Fruit fly (Drosophila melanogaster) whole organism: ENCODE measurements around the gene sev.
"Not testable (repeated sequence)": the region's sequence is repeated elsewhere in the genome, so short reads cannot be mapped to it uniquely, and the experiment has no call there.

Experiments used
- CG8478 ChIP-seq: fragments of >200 bp; optimal IDR thresholded peaks from 2 replicates; lab custom pipeline; 2018; ENCODE audit warnings: inconsistent platforms
- Dll ChIP-seq: fragments of >200 bp; optimal IDR thresholded peaks from 2 replicates; lab custom pipeline; 2017
- EcR ChIP-seq, 2 experiments: fragments of >200 bp; optimal IDR thresholded peaks; 2 replicates each; lab custom pipeline; 2017; ENCODE audit warnings: missing biosample characterization in 2 of 2, missing genetic modification characterization in 2 of 2, missing genetic modification reagents in 2 of 2
- pan ChIP-seq: fragments of >200 bp; optimal IDR thresholded peaks from 2 replicates; lab custom pipeline; 2017
- psq ChIP-seq: fragments of >200 bp; optimal IDR thresholded peaks from 2 replicates; lab custom pipeline; 2017
- usp ChIP-seq: fragments of >200 bp; optimal IDR thresholded peaks from 2 replicates; lab custom pipeline; 2017; ENCODE audit warnings: missing biosample characterization, missing genetic modification characterization, mixed read lengths

sev gene

dm6 chrX:11086250-11086649, at the start of gene sev:
sev (minus strand) TSS chrX:11086299.
- TF ChIP-seq usp (GFP tag; lab: Kevin White, UChicago) = no peak
- TF ChIP-seq psq (lab: Kevin White, UChicago) = no peak
- no peak for TF ChIP-seq CG8478
- no peak for TF ChIP-seq pan (lab: Kevin White, UChicago)
- TF ChIP-seq Dll (lab: Kevin White, UChicago) = no peak
- TF ChIP-seq EcR (GFP tag; optimal IDR thresholded peaks at IDR 0.05; lab: Kevin White, UChicago) = no peak

dm6 chrX:11132312-11132711, 46.2 kb upstream of the sev start, which contains the start of gene CG44385:
CG44385 (minus strand) TSS chrX:11132412.
- TF ChIP-seq psq (lab: Kevin White, UChicago) (no peak), EcR (GFP tag; optimal IDR thresholded peaks at IDR 0.05; lab: Kevin White, UChicago) (no peak), CG8478 (no peak), usp (GFP tag; lab: Kevin White, UChicago) (no peak), pan (lab: Kevin White, UChicago) (no peak), Dll (lab: Kevin White, UChicago) (no peak)

- no peak for TF ChIP-seq Dll (lab: Kevin White, UChicago)
- no peak for TF ChIP-seq CG8478
- TF ChIP-seq EcR (GFP tag; optimal IDR thresholded peaks at IDR 0.05; lab: Kevin White, UChicago) = no peak
- TF ChIP-seq psq (lab: Kevin White, UChicago) = no peak
- no peak for TF ChIP-seq usp (GFP tag; lab: Kevin White, UChicago)
Observed at dm6 chrX:11128828-11129227, 42.7 kb upstream of the sev start, which contains the start of gene SrpRalpha. SrpRalpha (minus strand) TSS chrX:11129087.

dm6 chrX:11124749-11125508, 38.8 kb upstream of the sev start, which contains the start of gene Rpt3:
Rpt3 (plus strand) TSS chrX:11125101.
- TF ChIP-seq CG8478 = no peak
- TF ChIP-seq pan (lab: Kevin White, UChicago) = no peak
- TF ChIP-seq Dll (lab: Kevin White, UChicago) = no peak
- TF ChIP-seq psq (lab: Kevin White, UChicago) = no peak
- no peak for TF ChIP-seq usp (GFP tag; lab: Kevin White, UChicago)
- no peak for TF ChIP-seq EcR (GFP tag; optimal IDR thresholded peaks at IDR 0.05; lab: Kevin White, UChicago)

dm6 chrX:11124126-11124748, 38.1 kb upstream of the sev start, which contains the start of gene CG11122:
CG11122 (minus strand) TSS chrX:11124726.
- TF ChIP-seq psq (lab: Kevin White, UChicago) = no peak
- TF ChIP-seq usp (GFP tag; lab: Kevin White, UChicago) = no peak
- no peak for TF ChIP-seq pan (lab: Kevin White, UChicago)
- TF ChIP-seq CG8478 = no peak
- no peak for TF ChIP-seq EcR (GFP tag; optimal IDR thresholded peaks at IDR 0.05; lab: Kevin White, UChicago)
- TF ChIP-seq Dll (lab: Kevin White, UChicago) = no peak

- no peak for TF ChIP-seq psq (lab: Kevin White, UChicago)
- TF ChIP-seq CG8478 = no peak
- TF ChIP-seq usp (GFP tag; lab: Kevin White, UChicago) = no peak
- no peak for TF ChIP-seq EcR (GFP tag; optimal IDR thresholded peaks at IDR 0.05; lab: Kevin White, UChicago)
- no peak for TF ChIP-seq pan (lab: Kevin White, UChicago)
- no peak for TF ChIP-seq Dll (lab: Kevin White, UChicago)
Observed at dm6 chrX:11123561-11123960, 37.5 kb upstream of the sev start.

- TF ChIP-seq pan (lab: Kevin White, UChicago) (no peak), psq (lab: Kevin White, UChicago) (no peak), Dll (lab: Kevin White, UChicago) (no peak), EcR (GFP tag; optimal IDR thresholded peaks at IDR 0.05; lab: Kevin White, UChicago) (no peak), CG8478 (no peak), usp (GFP tag; lab: Kevin White, UChicago) (no peak)
Observed at dm6 chrX:11109670-11110069, 23.6 kb upstream of the sev start.

- no peak for TF ChIP-seq CG8478
- TF ChIP-seq pan (lab: Kevin White, UChicago) = no peak
- TF ChIP-seq psq (lab: Kevin White, UChicago) = no peak
Observed at dm6 chrX:11108845-11109450, 22.8 kb upstream of the sev start.

- TF ChIP-seq CG8478 (no peak), usp (GFP tag; lab: Kevin White, UChicago) (no peak), Dll (lab: Kevin White, UChicago) (no peak), psq (lab: Kevin White, UChicago) (no peak), EcR (GFP tag; optimal IDR thresholded peaks at IDR 0.05; lab: Kevin White, UChicago) (no peak), pan (lab: Kevin White, UChicago) (no peak)
Observed at dm6 chrX:11108148-11108844, 22.2 kb upstream of the sev start, which contains the start of gene Hsp60A. Hsp60A (plus strand) TSS chrX:11108482.

dm6 chrX:11095973-11096372, 9.9 kb upstream of the sev start, which contains the start of gene CG42249:
CG42249 (plus strand) TSS chrX:11096273.
- TF ChIP-seq CG8478; EcR (GFP tag; optimal IDR thresholded peaks at IDR 0.05; lab: Kevin White, UChicago); pan (lab: Kevin White, UChicago): not testable (repeated sequence)

- TF ChIP-seq Dll (lab: Kevin White, UChicago) (no peak), CG8478 (no peak), EcR (GFP tag; optimal IDR thresholded peaks at IDR 0.05; lab: Kevin White, UChicago) (no peak), usp (GFP tag; lab: Kevin White, UChicago) (no peak), psq (lab: Kevin White, UChicago) (no peak), pan (lab: Kevin White, UChicago) (no peak)
Observed at dm6 chrX:11095276-11095675, 9.2 kb upstream of the sev start.
